Fruit fly (Drosophila melanogaster): Measurements from ENCODE around the gene Pdp.

Pdp gene

DNA sequence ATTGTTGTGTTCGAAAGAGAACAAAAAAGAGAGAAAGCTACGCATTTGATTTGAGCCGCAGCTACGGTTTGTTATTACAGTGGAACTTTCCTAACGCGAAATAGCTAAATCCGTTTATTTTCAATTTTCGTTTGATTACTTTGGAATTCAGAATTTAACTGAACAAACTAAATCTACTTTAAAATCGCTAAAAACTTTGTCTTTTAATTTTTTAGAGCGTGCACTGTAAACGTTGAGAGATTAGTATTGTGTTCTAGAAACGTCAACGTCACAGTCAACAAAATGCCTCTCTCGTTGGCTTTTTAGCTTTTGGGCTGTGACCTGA, 41.7 kb downstream of the Pdp start (continued):
- TF ChIP-seq Rfx (GFP tag; IDR thresholded peaks at IDR 0.05) (peak; percentile 84), Meics (GFP tag; optimal IDR thresholded peaks at IDR 0.05) (peak; percentile 77), CG10431 (GFP tag; optimal IDR thresholded peaks at IDR 0.05) (no peak), wor (GFP tag; IDR thresholded peaks at IDR 0.05) (no peak), Hsf (GFP tag; optimal IDR thresholded peaks at IDR 0.05) (peak; percentile 76), crc (GFP tag; optimal IDR thresholded peaks at IDR 0.05) (peak; percentile 41), NK7.1 (GFP tag; optimal IDR thresholded peaks at IDR 0.05) (peak; percentile 3), aop (GFP tag; IDR thresholded peaks at IDR 0.05) (no peak), maf-S (GFP tag; optimal IDR thresholded peaks at IDR 0.05) (peak; percentile 20), Sox100B (GFP tag; optimal IDR thresholded peaks at IDR 0.05) (peak; percentile 41), Atf-2 (GFP tag; optimal IDR thresholded peaks at IDR 0.05) (peak; percentile 15), CG9215 (GFP tag; IDR thresholded peaks at IDR 0.05) (peak; percentile 65), CG9437 (GFP tag; optimal IDR thresholded peaks at IDR 0.05) (no peak), p53 (GFP tag; optimal IDR thresholded peaks at IDR 0.05) (no peak), H15 (GFP tag; IDR thresholded peaks at IDR 0.05) (peak; percentile 63; the same call in 2 of the 3 replicates), CG5953 (GFP tag; IDR thresholded peaks at IDR 0.05) (peak; percentile 79), Ada2b (GFP tag; IDR thresholded peaks at IDR 0.05) (peak; percentile 68), Hand (GFP tag; optimal IDR thresholded peaks at IDR 0.05) (peak; percentile 55), CG11504 (tag; optimal IDR thresholded peaks at IDR 0.05) (peak; percentile 72), B-H1 (GFP tag; IDR thresholded peaks at IDR 0.05) (peak; percentile 49; the same call in 2 of the 3 replicates), ara (GFP tag; IDR thresholded peaks at IDR 0.05) (peak; percentile 74; the same call in 1 of the 2 replicates), tap (tag; optimal IDR thresholded peaks at IDR 0.05) (peak; percentile 48), CG16813 (GFP tag; IDR thresholded peaks at IDR 0.05; ENCODE audit: partially characterized antibody) (no peak), Scr (GFP tag; IDR thresholded peaks at IDR 0.05; ENCODE audit: partially characterized antibody) (no peak), Sry-β (GFP tag; optimal IDR thresholded peaks at IDR 0.05) (no peak), Dek (tag; optimal IDR thresholded peaks at IDR 0.05) (peak; percentile 79), CG10321 (GFP tag; IDR thresholded peaks at IDR 0.05) (peak; percentile 43; the same call in 1 of the 2 replicates), CG16815 (GFP tag; optimal IDR thresholded peaks at IDR 0.05) (peak; percentile 32), CG7839 (tag; optimal IDR thresholded peaks at IDR 0.05) (peak; percentile 88), trem (tag; optimal IDR thresholded peaks at IDR 0.05) (peak; percentile 31), slou (GFP tag; optimal IDR thresholded peaks at IDR 0.05) (peak; percentile 43), prd (optimal IDR thresholded peaks at IDR 0.05) (no peak), prd (GFP tag; IDR thresholded peaks at IDR 0.05) (peak; percentile 81), salm (tag; optimal IDR thresholded peaks at IDR 0.05) (peak; percentile 19), CG11398 (GFP tag; optimal IDR thresholded peaks at IDR 0.05) (peak; percentile 33), tll (GFP tag; optimal IDR thresholded peaks at IDR 0.05) (no peak), CG18476 (GFP tag; optimal IDR thresholded peaks at IDR 0.05) (peak; percentile 39), schlank (tag; optimal IDR thresholded peaks at IDR 0.05) (peak; percentile 45), kni (GFP tag; optimal IDR thresholded peaks at IDR 0.05) (no peak), nerfin-2 (GFP tag; IDR thresholded peaks at IDR 0.05; ENCODE audit: partially characterized antibody) (no peak), CG1529 (GFP tag; optimal IDR thresholded peaks at IDR 0.05) (peak; percentile 46), CG43689 (GFP tag; IDR thresholded peaks at IDR 0.05) (peak; percentile 46; the same call in 1 of the 2 replicates), CG14860 (GFP tag; IDR thresholded peaks at IDR 0.05; ENCODE audit: partially characterized antibody) (no peak), Chrac-16 (GFP tag; optimal IDR thresholded peaks at IDR 0.05) (peak; percentile 61), CG8944 (GFP tag; optimal IDR thresholded peaks at IDR 0.05) (peak; percentile 33), ash1 (GFP tag; optimal IDR thresholded peaks at IDR 0.05) (no peak), CG12155 (GFP tag; optimal IDR thresholded peaks at IDR 0.05) (peak; percentile 60), pan (optimal IDR thresholded peaks at IDR 0.05) (no peak), pan (GFP tag; optimal IDR thresholded peaks at IDR 0.05 in 1 of 2, IDR thresholded peaks at IDR 0.05 in 1 of 2) (peak in 1 of 2 experiments; percentile 78), CG6254 (GFP tag; optimal IDR thresholded peaks at IDR 0.05) (peak; percentile 11), CG31365 (tag; optimal IDR thresholded peaks at IDR 0.05) (peak; percentile 50)
